Worm (Caenorhabditis elegans) whole organism, young adult: ENCODE measurements around the gene gpa-5.
A peak's percentile ranks its signal among the peaks of the same experiment; 100 is the strongest.

Experiments used
- B0035.1 ChIP-seq: sonication (generic microtip); optimal IDR thresholded peaks from 2 replicates; lab custom pipeline; 2016; ENCODE audit warnings: missing genetic modification characterization, mild to moderate bottlenecking, missing compliant biosample characterization, missing genotype, missing genetic modification reagents
- F10E7.11 ChIP-seq: sonication (generic microtip); optimal IDR thresholded peaks from 2 replicates; lab custom pipeline; 2017; ENCODE audit warnings: mild to moderate bottlenecking, missing genetic modification characterization, moderate library complexity, missing compliant biosample characterization
- F33H1.4 ChIP-seq: fragments of 200-800 bp; sonication (Bioruptor generic); IDR thresholded peaks from 2 replicates; pipeline ENCODE4 v1.3.6; 2022; ENCODE audit warnings: missing genetic modification reagents, missing genetic modification characterization, missing compliant biosample characterization
- F57A8.1 ChIP-seq: fragments of 200-800 bp; sonication (Bioruptor generic); optimal IDR thresholded peaks from 2 replicates; lab custom pipeline; 2018; ENCODE audit warnings: mild to moderate bottlenecking, missing genetic modification characterization, moderate library complexity, missing compliant biosample characterization
- F57C9.4 ChIP-seq: sonication (generic microtip); optimal IDR thresholded peaks from 2 replicates; lab custom pipeline; 2017; ENCODE audit warnings: mild to moderate bottlenecking, missing genetic modification characterization, missing compliant biosample characterization
- K11D2.4 ChIP-seq: fragments of 200-800 bp; sonication (Bioruptor generic); IDR thresholded peaks from 2 replicates; pipeline ENCODE4 v1.3.6; 2022; ENCODE audit warnings: missing genetic modification reagents, missing genetic modification characterization, missing compliant biosample characterization
- K12H6.12 ChIP-seq: fragments of 200-800 bp; sonication (Bioruptor generic); optimal IDR thresholded peaks from 2 replicates; lab custom pipeline; 2018; ENCODE audit warnings: mild to moderate bottlenecking, missing genetic modification characterization, missing compliant biosample characterization
- T07F8.4 ChIP-seq: sonication (generic microtip); optimal IDR thresholded peaks from 2 replicates; lab custom pipeline; 2016; ENCODE audit warnings: mild to moderate bottlenecking, missing genetic modification characterization, moderate library complexity, missing compliant biosample characterization
- Y53F4B.3 ChIP-seq: fragments of 200-800 bp; sonication (Bioruptor generic); IDR thresholded peaks from 2 replicates; pipeline ENCODE4 v1.3.6; 2022; ENCODE audit warnings: missing genetic modification reagents, missing genetic modification characterization, missing compliant biosample characterization
- Y53G8AR.9 ChIP-seq: fragments of 200-800 bp; sonication (Bioruptor generic); conservative IDR thresholded peaks from 2 replicates; pipeline ENCODE4 v1.3.6; 2022; ENCODE audit warnings: missing genetic modification reagents, missing genetic modification characterization, missing compliant biosample characterization
- Y79H2A.3 ChIP-seq: fragments of 200-800 bp; sonication (Bioruptor generic); conservative IDR thresholded peaks from 2 replicates; pipeline ENCODE4 v1.3.6; 2022; ENCODE audit warnings: missing genetic modification reagents, missing genetic modification characterization, missing compliant biosample characterization
- ama-1 ChIP-seq, 3 experiments: fragments of 150-350 bp in 1 of 3; sonication (generic microtip) in 2 of 3; optimal IDR thresholded peaks; 2 replicates each; lab custom pipeline; 2014 to 2018; ENCODE audit warnings: missing biosample characterization in 2 of 3, missing genetic modification characterization in 2 of 3, missing genetic modification reagents in 2 of 3
- aptf-2 ChIP-seq: fragments of 200-800 bp; sonication (Bioruptor generic); conservative IDR thresholded peaks from 2 replicates; pipeline ENCODE4 v1.3.6; 2022; ENCODE audit warnings: missing genetic modification reagents, missing genetic modification characterization, missing compliant biosample characterization
- atf-7 ChIP-seq: sonication (generic microtip); optimal IDR thresholded peaks from 2 replicates; lab custom pipeline; 2017; ENCODE audit warnings: mild to moderate bottlenecking, missing genetic modification characterization, missing compliant biosample characterization
- attf-5 ChIP-seq: fragments of 200-800 bp; sonication (Bioruptor generic); optimal IDR thresholded peaks from 2 replicates; lab custom pipeline; 2018; ENCODE audit warnings: mild to moderate bottlenecking, missing genetic modification characterization, missing compliant biosample characterization
- bed-1 ChIP-seq: fragments of 200-800 bp; sonication (Bioruptor generic); IDR thresholded peaks from 2 replicates; pipeline ENCODE4 v1.3.6; 2022; ENCODE audit warnings: missing genetic modification reagents, missing genetic modification characterization, missing compliant biosample characterization
- cebp-1 ChIP-seq, 2 experiments: fragments of 200-800 bp in 1 of 2; sonication (Bioruptor generic) in 1 of 2; sonication (generic microtip) in 1 of 2; IDR thresholded peaks in 1 of 2; optimal IDR thresholded peaks in 1 of 2; 2 replicates each; pipeline versions ENCODE4 v1.3.6 to Lab custom; 2017 to 2022; ENCODE audit warnings: missing compliant biosample characterization in 2 of 2, missing genetic modification characterization in 2 of 2, mild to moderate bottlenecking in 1 of 2, missing genetic modification reagents in 1 of 2, moderate library complexity in 1 of 2
- ceh-100 ChIP-seq: fragments of 200-800 bp; sonication (Bioruptor generic); IDR thresholded peaks from 2 replicates; pipeline ENCODE4 v1.3.6; 2022; ENCODE audit warnings: missing genetic modification reagents, missing genetic modification characterization, missing compliant biosample characterization
- chd-7 ChIP-seq: sonication (generic microtip); optimal IDR thresholded peaks from 2 replicates; lab custom pipeline; 2016; ENCODE audit warnings: mild to moderate bottlenecking, missing genetic modification characterization, moderate library complexity, missing compliant biosample characterization
- die-1 ChIP-seq: sonication (generic microtip); optimal IDR thresholded peaks from 2 replicates; lab custom pipeline; 2016; ENCODE audit warnings: missing genotype, mild to moderate bottlenecking, missing genetic modification characterization, missing compliant biosample characterization
- dox-1 ChIP-seq: fragments of 200-800 bp; sonication (Bioruptor generic); IDR thresholded peaks from 2 replicates; pipeline ENCODE4 v1.3.6; 2022; ENCODE audit warnings: missing genetic modification reagents, missing genetic modification characterization, missing compliant biosample characterization
- egl-44 ChIP-seq: fragments of 200-800 bp; sonication (Bioruptor generic); IDR thresholded peaks from 2 replicates; pipeline ENCODE4 v1.3.6; 2022; ENCODE audit warnings: missing genetic modification reagents, missing genetic modification characterization, missing compliant biosample characterization
- egrh-3 ChIP-seq: fragments of 200-800 bp; sonication (Bioruptor generic); IDR thresholded peaks from 2 replicates; pipeline ENCODE4 v1.3.6; 2022; ENCODE audit warnings: missing genetic modification reagents, missing genetic modification characterization, missing compliant biosample characterization
- fkh-3 ChIP-seq: sonication (generic microtip); optimal IDR thresholded peaks from 2 replicates; lab custom pipeline; 2016; ENCODE audit warnings: mild to moderate bottlenecking, missing genetic modification characterization, missing compliant biosample characterization
- gei-17 ChIP-seq: fragments of 200-800 bp; sonication (Bioruptor generic); optimal IDR thresholded peaks from 2 replicates; lab custom pipeline; 2018; ENCODE audit warnings: mild to moderate bottlenecking, missing genetic modification characterization, missing compliant biosample characterization
- hmg-20 ChIP-seq: fragments of 200-800 bp; sonication (Bioruptor generic); IDR thresholded peaks from 2 replicates; pipeline ENCODE4 v1.3.6; 2022; ENCODE audit warnings: missing genetic modification reagents, missing genetic modification characterization, missing compliant biosample characterization
- hrde-1 ChIP-seq: sonication (generic microtip); optimal IDR thresholded peaks from 2 replicates; lab custom pipeline; 2016; ENCODE audit warnings: missing genetic modification characterization, mild to moderate bottlenecking, missing compliant biosample characterization, moderate library complexity, missing genotype, missing genetic modification reagents, borderline replicate concordance
- lsl-1 ChIP-seq: fragments of 200-800 bp; sonication (Bioruptor generic); optimal IDR thresholded peaks from 2 replicates; lab custom pipeline; 2018; ENCODE audit warnings: mild to moderate bottlenecking, missing genetic modification characterization, moderate library complexity, missing compliant biosample characterization
- mcd-1 ChIP-seq: fragments of 200-800 bp; sonication (Bioruptor generic); IDR thresholded peaks from 2 replicates; pipeline ENCODE4 v1.3.6; 2022; ENCODE audit warnings: missing genetic modification reagents, missing genetic modification characterization, missing compliant biosample characterization
- nfya-2 ChIP-seq: fragments of 200-800 bp; sonication (Bioruptor generic); IDR thresholded peaks from 2 replicates; pipeline ENCODE4 v1.3.6; 2022; ENCODE audit warnings: missing genetic modification reagents, missing genetic modification characterization, missing compliant biosample characterization
- nhr-179 ChIP-seq: sonication (generic microtip); optimal IDR thresholded peaks from 2 replicates; lab custom pipeline; 2016; ENCODE audit warnings: mild to moderate bottlenecking, missing genetic modification characterization, missing compliant biosample characterization
- nhr-80 ChIP-seq: sonication (generic microtip); optimal IDR thresholded peaks from 2 replicates; lab custom pipeline; 2016; ENCODE audit warnings: missing genetic modification characterization, missing compliant biosample characterization
- nhr-90 ChIP-seq: sonication (generic microtip); optimal IDR thresholded peaks from 2 replicates; lab custom pipeline; 2016; ENCODE audit warnings: missing genotype, mild to moderate bottlenecking, missing genetic modification characterization, missing compliant biosample characterization
- rec-8 ChIP-seq, 2 experiments: sonication (generic microtip); optimal IDR thresholded peaks; 2 replicates each; lab custom pipeline; 2016; ENCODE audit warnings: mild to moderate bottlenecking in 2 of 2, missing genetic modification characterization in 2 of 2, missing genetic modification reagents in 2 of 2, missing genotype in 2 of 2, missing biosample characterization in 1 of 2, missing compliant biosample characterization in 1 of 2, moderate library complexity in 1 of 2
- repo-1 ChIP-seq: sonication (generic microtip); optimal IDR thresholded peaks from 2 replicates; lab custom pipeline; 2017; ENCODE audit warnings: mild to moderate bottlenecking, missing genetic modification characterization, missing compliant biosample characterization
- sea-2 ChIP-seq: fragments of 200-800 bp; sonication (Bioruptor generic); IDR thresholded peaks from 2 replicates; pipeline ENCODE4 v1.3.6; 2022; ENCODE audit warnings: missing genetic modification characterization, missing compliant biosample characterization
- somi-1 ChIP-seq: fragments of 200-800 bp; sonication (Bioruptor generic); optimal IDR thresholded peaks from 2 replicates; lab custom pipeline; 2018; ENCODE audit warnings: mild to moderate bottlenecking, missing genetic modification characterization, missing compliant biosample characterization
- tbp1 ChIP-seq: fragments of 200-800 bp; sonication (Bioruptor generic); optimal IDR thresholded peaks from 2 replicates; lab custom pipeline; 2018; ENCODE audit warnings: mild to moderate bottlenecking, missing genetic modification characterization, missing compliant biosample characterization
- unc-130 ChIP-seq: sonication (generic microtip); optimal IDR thresholded peaks from 2 replicates; lab custom pipeline; 2016; ENCODE audit warnings: missing genetic modification reagents, missing genetic modification characterization, missing compliant biosample characterization
- unc-62 ChIP-seq: fragments of 150-350 bp; optimal IDR thresholded peaks from 2 replicates; lab custom pipeline; 2014; ENCODE audit warnings: missing biosample characterization, missing genetic modification reagents, missing genetic modification characterization
- zim-3 ChIP-seq: sonication (generic microtip); optimal IDR thresholded peaks from 2 replicates; lab custom pipeline; 2017; ENCODE audit warnings: mild to moderate bottlenecking, missing genetic modification characterization, moderate library complexity, missing compliant biosample characterization
- ztf-22 ChIP-seq: fragments of 200-800 bp; sonication (Bioruptor generic); optimal IDR thresholded peaks from 2 replicates; lab custom pipeline; 2018; ENCODE audit warnings: mild to moderate bottlenecking, missing genetic modification characterization, moderate library complexity, missing compliant biosample characterization
- ztf-26 ChIP-seq: sonication (generic microtip); optimal IDR thresholded peaks from 2 replicates; lab custom pipeline; 2017; ENCODE audit warnings: missing genetic modification characterization, missing compliant biosample characterization
- ztf-28 ChIP-seq: fragments of 200-800 bp; sonication (Bioruptor generic); IDR thresholded peaks from 2 replicates; pipeline ENCODE4 v1.3.6; 2022; ENCODE audit warnings: missing genetic modification reagents, missing genetic modification characterization, missing compliant biosample characterization
- ztf-3 ChIP-seq: fragments of 200-800 bp; sonication (Bioruptor generic); optimal IDR thresholded peaks from 2 replicates; lab custom pipeline; 2018; ENCODE audit warnings: mild to moderate bottlenecking, missing genetic modification characterization, missing compliant biosample characterization

The gpa-5 gene

ce11 chrX:2071392-2072001 lies 49.4 kb downstream of the gpa-5 start (continued):
- TF ChIP-seq egl-44 (no peak), T07F8.4 (no peak), ztf-26 (peak; percentile 3), ama-1 (optimal IDR thresholded peaks at IDR 0.05; lab: Kevin White, UChicago) (no peak), ama-1 (GFP tag; optimal IDR thresholded peaks at IDR 0.05; lab: Kevin White, UChicago) (no peak), hrde-1 (tag; lab: Kevin White, UChicago) (no peak), gei-17 (GFP tag; lab: Kevin White, UChicago) (peak; percentile 21), nfya-2 (GFP tag; lab: Robert Waterston, UW) (no peak), hmg-20 (GFP tag; lab: Robert Waterston, UW) (no peak), ztf-22 (no peak), sea-2 (GFP tag; lab: Robert Waterston, UW) (no peak), F33H1.4 (no peak), ztf-3 (GFP tag; lab: Kevin White, UChicago) (no peak), nhr-90 (tag; lab: Kevin White, UChicago) (no peak), mcd-1 (no peak), F57A8.1 (GFP tag; lab: Kevin White, UChicago) (no peak), rec-8 (tag; optimal IDR thresholded peaks at IDR 0.05; lab: Kevin White, UChicago) (no peak), B0035.1 (no peak), attf-5 (GFP tag; lab: Kevin White, UChicago) (peak; percentile 65), tbp1 (GFP tag; lab: Kevin White, UChicago) (peak; percentile 33), nhr-179 (tag; lab: Kevin White, UChicago) (no peak), unc-130 (GFP tag; lab: Kevin White, UChicago) (no peak), egrh-3 (GFP tag; lab: Robert Waterston, UW) (no peak), Y53G8AR.9 (GFP tag; lab: Robert Waterston, UW) (no peak), fkh-3 (tag; lab: Kevin White, UChicago) (no peak), repo-1 (tag; lab: Kevin White, UChicago) (no peak), lsl-1 (GFP tag; lab: Kevin White, UChicago) (no peak), die-1 (no peak), dox-1 (GFP tag; lab: Robert Waterston, UW) (peak; percentile 63), Y53F4B.3 (GFP tag; lab: Robert Waterston, UW) (no peak), bed-1 (GFP tag; lab: Robert Waterston, UW) (no peak), F10E7.11 (tag; lab: Kevin White, UChicago) (no peak), chd-7 (no peak), F57C9.4 (no peak), aptf-2 (GFP tag; lab: Robert Waterston, UW) (no peak), K12H6.12 (tag; lab: Kevin White, UChicago) (peak; percentile 82), Y79H2A.3 (GFP tag; lab: Robert Waterston, UW) (no peak)
- TF ChIP-seq, all 124 proteins: peak for 19

- peak; percentile 32 for TF ChIP-seq unc-62
- TF ChIP-seq ztf-28 (GFP tag; lab: Robert Waterston, UW), result no peak
- peak; percentile 24 for TF ChIP-seq ztf-26
- peak; percentile 19; the same call in 1 of the 2 replicates for TF ChIP-seq K11D2.4 (GFP tag; lab: Robert Waterston, UW)
- no peak for TF ChIP-seq gei-17 (GFP tag; lab: Kevin White, UChicago)
- no peak for TF ChIP-seq ceh-100
- TF ChIP-seq atf-7 (tag; lab: Kevin White, UChicago), result peak; percentile 36
- peak; percentile 75 for TF ChIP-seq nhr-80
- peak; percentile 29 for TF ChIP-seq somi-1
- no peak for TF ChIP-seq zim-3 (tag; lab: Kevin White, UChicago)
- no peak for TF ChIP-seq cebp-1 (GFP tag; IDR thresholded peaks at IDR 0.05; lab: Robert Waterston, UW)
- peak; percentile 42 for TF ChIP-seq cebp-1 (tag; optimal IDR thresholded peaks at IDR 0.05; lab: Kevin White, UChicago)
These were observed 50.4 kb downstream of the gpa-5 start, which contains the start of gene acl-4 for ce11 chrX:2070418-2070996. TSS of gene acl-4 (minus strand) at chrX:2070444.
